Worm (Caenorhabditis elegans) whole organism, L2 larva: ENCODE measurements around the gene Y37E11B.6.

Experiments used
- C34F6.9 ChIP-seq: fragments of 150-350 bp; optimal IDR thresholded peaks from 2 replicates; lab custom pipeline; 2014; ENCODE audit warnings: missing biosample characterization, missing genetic modification characterization
- F13H6.1 ChIP-seq: sonication (generic microtip); optimal IDR thresholded peaks from 2 replicates; lab custom pipeline; 2016; ENCODE audit warnings: missing genetic modification characterization, missing compliant biosample characterization
- R02D3.7 ChIP-seq: fragments of 150-350 bp; optimal IDR thresholded peaks from 2 replicates; lab custom pipeline; 2014; ENCODE audit warnings: missing biosample characterization, missing genetic modification characterization
- Y55F3AM.14 ChIP-seq: fragments of 200-800 bp; sonication (Bioruptor generic); optimal IDR thresholded peaks from 2 replicates; lab custom pipeline; 2018; ENCODE audit warnings: mild to moderate bottlenecking, missing genetic modification characterization, missing compliant biosample characterization
- ZK546.5 ChIP-seq: sonication (generic microtip); optimal IDR thresholded peaks from 2 replicates; lab custom pipeline; 2017; ENCODE audit warnings: missing biosample characterization, missing genetic modification characterization
- alr-1 ChIP-seq: fragments of 150-350 bp; optimal IDR thresholded peaks from 2 replicates; lab custom pipeline; 2014; ENCODE audit warnings: missing biosample characterization, missing genetic modification characterization
- aly-2 ChIP-seq: fragments of 150-350 bp; optimal IDR thresholded peaks from 2 replicates; lab custom pipeline; 2014; ENCODE audit warnings: missing biosample characterization, missing genetic modification characterization
- ama-1 ChIP-seq: fragments of 150-350 bp; optimal IDR thresholded peaks from 2 replicates; lab custom pipeline; 2018; ENCODE audit warnings: inconsistent platforms
- blmp-1 ChIP-seq: sonication (generic microtip); optimal IDR thresholded peaks from 2 replicates; lab custom pipeline; 2017; ENCODE audit warnings: missing genetic modification characterization, mild to moderate bottlenecking, missing compliant biosample characterization, antibody characterized with exemption, moderate library complexity; ENCODE audit not compliant: insufficient read depth
- ceh-82 ChIP-seq: fragments of 150-350 bp; optimal IDR thresholded peaks from 2 replicates; lab custom pipeline; 2014; ENCODE audit warnings: missing biosample characterization, missing genetic modification characterization
- crh-2 ChIP-seq: sonication (generic microtip); optimal IDR thresholded peaks from 2 replicates; lab custom pipeline; 2017; ENCODE audit warnings: missing biosample characterization, missing genetic modification characterization
- dmd-4 ChIP-seq: sonication (generic microtip); optimal IDR thresholded peaks from 2 replicates; lab custom pipeline; 2017; ENCODE audit warnings: missing biosample characterization, missing genetic modification characterization
- egl-27 ChIP-seq: sonication (generic microtip); optimal IDR thresholded peaks from 3 replicates; lab custom pipeline; 2017; ENCODE audit warnings: missing biosample characterization, missing genetic modification reagents, missing genetic modification characterization
- elt-1 ChIP-seq: fragments of 150-350 bp; optimal IDR thresholded peaks from 2 replicates; lab custom pipeline; 2014; ENCODE audit warnings: missing biosample characterization, missing genetic modification characterization
- fos-1 ChIP-seq: fragments of 150-350 bp; optimal IDR thresholded peaks from 2 replicates; lab custom pipeline; 2014; ENCODE audit warnings: missing biosample characterization, missing genetic modification characterization
- gmeb-1 ChIP-seq: fragments of 150-350 bp; optimal IDR thresholded peaks from 2 replicates; lab custom pipeline; 2014; ENCODE audit warnings: missing biosample characterization, missing genetic modification characterization
- lin-11 ChIP-seq: fragments of 150-350 bp; sonication (generic microtip); optimal IDR thresholded peaks from 2 replicates; lab custom pipeline; 2014; ENCODE audit warnings: missing biosample characterization, missing genetic modification characterization, inconsistent platforms, mixed read lengths
- lin-13 ChIP-seq: fragments of 150-350 bp; optimal IDR thresholded peaks from 2 replicates; lab custom pipeline; 2014; ENCODE audit warnings: missing biosample characterization, missing genetic modification reagents, missing genetic modification characterization
- lin-39 ChIP-seq: fragments of 150-350 bp; optimal IDR thresholded peaks from 2 replicates; lab custom pipeline; 2014; ENCODE audit warnings: missing biosample characterization, missing genetic modification reagents, missing genetic modification characterization
- lsy-2 ChIP-seq, 2 experiments: fragments of 150-350 bp in 1 of 2; sonication (generic microtip) in 1 of 2; optimal IDR thresholded peaks; 2 replicates each; lab custom pipeline; 2014 to 2017; ENCODE audit warnings: missing biosample characterization in 2 of 2, missing genetic modification characterization in 2 of 2
- mab-5 ChIP-seq: fragments of 150-350 bp; optimal IDR thresholded peaks from 2 replicates; lab custom pipeline; 2014; ENCODE audit warnings: missing biosample characterization, missing genetic modification characterization
- mbf-1 ChIP-seq: sonication (generic microtip); optimal IDR thresholded peaks from 2 replicates; lab custom pipeline; 2017; ENCODE audit warnings: missing biosample characterization, missing genetic modification characterization
- mdl-1 ChIP-seq, 2 experiments: fragments of 150-350 bp in 1 of 2; sonication (generic microtip) in 1 of 2; optimal IDR thresholded peaks; 2 replicates each; lab custom pipeline; 2017; ENCODE audit warnings: missing biosample characterization in 2 of 2, missing genetic modification characterization in 2 of 2
- nhr-10 ChIP-seq: sonication (generic microtip); optimal IDR thresholded peaks from 2 replicates; lab custom pipeline; 2017; ENCODE audit warnings: missing biosample characterization, missing genetic modification characterization
- nhr-11 ChIP-seq: fragments of 150-350 bp; optimal IDR thresholded peaks from 2 replicates; lab custom pipeline; 2014; ENCODE audit warnings: missing biosample characterization, missing genetic modification characterization
- nhr-12 ChIP-seq: fragments of 150-350 bp; optimal IDR thresholded peaks from 2 replicates; lab custom pipeline; 2014; ENCODE audit warnings: missing biosample characterization, missing genetic modification characterization
- nhr-129 ChIP-seq: fragments of 150-350 bp; optimal IDR thresholded peaks from 2 replicates; lab custom pipeline; 2014; ENCODE audit warnings: missing biosample characterization, missing genetic modification characterization
- nhr-21 ChIP-seq: fragments of 150-350 bp; optimal IDR thresholded peaks from 2 replicates; lab custom pipeline; 2014; ENCODE audit warnings: missing biosample characterization, missing genetic modification characterization
- nhr-23 ChIP-seq: fragments of 150-350 bp; optimal IDR thresholded peaks from 2 replicates; lab custom pipeline; 2014; ENCODE audit warnings: missing biosample characterization, missing genetic modification reagents, missing genetic modification characterization
- nhr-237 ChIP-seq: fragments of 150-350 bp; optimal IDR thresholded peaks from 2 replicates; lab custom pipeline; 2014; ENCODE audit warnings: missing biosample characterization, missing genetic modification characterization
- nhr-25 ChIP-seq: fragments of 150-350 bp; sonication (generic microtip); optimal IDR thresholded peaks from 3 replicates; lab custom pipeline; 2014; ENCODE audit warnings: missing biosample characterization, missing genetic modification characterization
- nhr-6 ChIP-seq: fragments of 150-350 bp; optimal IDR thresholded peaks from 2 replicates; lab custom pipeline; 2014; ENCODE audit warnings: missing biosample characterization, missing genetic modification characterization
- nhr-77 ChIP-seq: fragments of 150-350 bp; optimal IDR thresholded peaks from 2 replicates; lab custom pipeline; 2014; ENCODE audit warnings: missing biosample characterization, missing genetic modification characterization
- sem-4 ChIP-seq: fragments of 150-350 bp; optimal IDR thresholded peaks from 2 replicates; lab custom pipeline; 2014; ENCODE audit warnings: missing biosample characterization, missing genetic modification reagents, missing genetic modification characterization
- sma-3 ChIP-seq: sonication (generic microtip); optimal IDR thresholded peaks from 2 replicates; lab custom pipeline; 2016; ENCODE audit warnings: missing genetic modification reagents, missing genetic modification characterization, missing compliant biosample characterization
- sma-9 ChIP-seq, 2 experiments: fragments of 150-350 bp in 1 of 2; sonication (generic microtip) in 1 of 2; optimal IDR thresholded peaks; 2 replicates each; lab custom pipeline; 2014 to 2016; ENCODE audit warnings: missing genetic modification characterization in 2 of 2, mild to moderate bottlenecking in 1 of 2, missing biosample characterization in 1 of 2, missing compliant biosample characterization in 1 of 2, missing genetic modification reagents in 1 of 2, moderate library complexity in 1 of 2
- snpc-4 ChIP-seq: fragments of 150-350 bp; optimal IDR thresholded peaks from 2 replicates; lab custom pipeline; 2014; ENCODE audit warnings: missing biosample characterization, missing genetic modification characterization
- unc-39 ChIP-seq: fragments of 150-350 bp; optimal IDR thresholded peaks from 2 replicates; lab custom pipeline; 2014; ENCODE audit warnings: missing biosample characterization, missing genetic modification characterization
- unc-55 ChIP-seq: fragments of 150-350 bp; sonication (generic microtip); optimal IDR thresholded peaks from 3 replicates; lab custom pipeline; 2014; ENCODE audit warnings: missing biosample characterization, missing genetic modification reagents, missing genetic modification characterization
- unc-62 ChIP-seq: fragments of 150-350 bp; optimal IDR thresholded peaks from 2 replicates; lab custom pipeline; 2014; ENCODE audit warnings: missing biosample characterization, missing genetic modification reagents, missing genetic modification characterization
- zag-1 ChIP-seq: fragments of 150-350 bp; optimal IDR thresholded peaks from 2 replicates; lab custom pipeline; 2014; ENCODE audit warnings: missing biosample characterization, missing genetic modification characterization
- ztf-11 ChIP-seq: sonication (generic microtip); optimal IDR thresholded peaks from 2 replicates; lab custom pipeline; 2017; ENCODE audit warnings: missing biosample characterization, missing genetic modification characterization

Y37E11B.6 gene

DNA sequence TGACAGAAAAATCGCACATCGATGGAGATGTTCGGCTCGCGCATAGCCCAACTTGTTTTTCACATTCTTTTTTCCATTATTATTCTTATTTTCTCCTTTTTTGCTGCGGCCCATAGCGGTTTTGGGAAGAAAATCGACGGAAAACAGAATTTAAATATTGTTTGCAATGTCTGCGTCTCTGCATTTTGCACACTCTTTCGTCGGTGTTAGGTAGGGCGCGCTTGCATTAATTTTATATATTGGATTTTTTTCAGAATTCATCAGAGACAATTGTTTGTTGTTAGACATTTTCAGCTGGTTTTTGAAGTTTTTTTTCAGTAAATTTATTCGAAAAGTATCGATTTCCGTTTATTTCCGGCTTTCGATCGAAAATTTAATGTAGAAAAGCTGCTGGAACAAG is at the start of gene Y37E11B.6:
Gene Y37E11B.6, minus strand, starts transcription at position 181 of the 400 bp plus-strand sequence.
- no peak for TF ChIP-seq unc-62 (GFP tag; lab: Kevin White, UChicago)
- TF ChIP-seq nhr-11 (tag; lab: Kevin White, UChicago), result no peak
- TF ChIP-seq unc-55 (GFP tag; lab: Kevin White, UChicago), result peak; percentile 35
- TF ChIP-seq gmeb-1 (tag; lab: Kevin White, UChicago), result peak; percentile 8
- TF ChIP-seq lsy-2 (tag; optimal IDR thresholded peaks at IDR 0.05; lab: Kevin White, UChicago), result peak in 1 of 2 experiments; percentile 46
- TF ChIP-seq C34F6.9, result peak; percentile 1

DNA sequence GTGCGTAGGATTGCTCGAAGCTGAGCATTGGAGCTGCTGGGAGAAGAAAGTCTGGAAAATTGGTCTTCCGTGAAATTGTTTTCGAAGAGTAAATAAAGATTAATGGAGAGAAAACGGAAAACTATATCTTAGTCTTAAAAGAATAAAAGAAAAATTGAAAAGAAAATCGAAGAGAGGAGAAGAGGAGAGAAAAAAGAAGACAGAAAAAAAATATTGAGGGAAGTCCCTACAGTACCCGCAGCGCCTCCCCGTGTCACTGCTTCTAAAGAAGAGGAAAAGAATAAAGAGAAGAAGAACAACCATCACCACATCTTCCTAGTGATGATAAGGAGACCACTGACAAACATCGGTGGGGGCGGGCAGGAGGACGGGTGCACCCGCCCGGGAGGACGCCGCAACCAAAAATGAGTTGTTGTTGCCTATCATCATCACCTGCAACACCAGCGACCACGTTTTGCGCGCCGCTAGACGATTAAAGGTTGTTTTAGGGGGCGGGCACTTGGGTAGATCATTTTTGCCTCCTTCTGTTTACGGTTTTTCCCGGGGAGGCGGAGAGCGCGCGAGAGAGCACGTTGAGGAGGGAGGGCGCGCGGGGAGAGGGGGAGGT is 49.6 kb upstream of the Y37E11B.6 start, which contains the start of gene CC8.2:
Gene CC8.2, minus strand, starts transcription at position 51 of the 607 bp plus-strand sequence.
- no peak for TF ChIP-seq nhr-23 (tag; lab: Kevin White, UChicago)
- TF ChIP-seq nhr-12 (tag; lab: Kevin White, UChicago), result no peak
- TF ChIP-seq lin-13 (GFP tag; lab: Kevin White, UChicago), result no peak
- no peak for TF ChIP-seq nhr-11 (tag; lab: Kevin White, UChicago)
- no peak for TF ChIP-seq snpc-4
- TF ChIP-seq alr-1 (tag; lab: Kevin White, UChicago), result no peak
- no peak for TF ChIP-seq unc-55 (GFP tag; lab: Kevin White, UChicago)
- TF ChIP-seq blmp-1 (tag; lab: Kevin White, UChicago), result peak; percentile 65
- TF ChIP-seq nhr-21 (tag; lab: Kevin White, UChicago), result peak; percentile 82
- no peak for TF ChIP-seq unc-62 (GFP tag; lab: Kevin White, UChicago)
- TF ChIP-seq ama-1 (lab: Kevin White, UChicago), result no peak
- TF ChIP-seq elt-1 (tag; lab: Kevin White, UChicago), result no peak
- peak; percentile 38 for TF ChIP-seq Y55F3AM.14
- no peak for TF ChIP-seq sem-4 (tag; lab: Kevin White, UChicago)
- TF ChIP-seq R02D3.7, result no peak
- peak; percentile 71 for TF ChIP-seq nhr-25 (tag; lab: Kevin White, UChicago)
- TF ChIP-seq mbf-1 (tag; lab: Kevin White, UChicago), result no peak
- TF ChIP-seq nhr-10, result no peak
- TF ChIP-seq ceh-82 (tag; lab: Kevin White, UChicago), result no peak
- TF ChIP-seq mab-5 (tag; lab: Kevin White, UChicago), result no peak
- TF ChIP-seq nhr-129 (tag; lab: Kevin White, UChicago), result peak; percentile 81
- TF ChIP-seq lin-39 (tag; lab: Kevin White, UChicago), result no peak
- peak; percentile 55 for TF ChIP-seq sma-3
- no peak for TF ChIP-seq lin-11 (tag; lab: Kevin White, UChicago)
- TF ChIP-seq zag-1, result no peak
- TF ChIP-seq nhr-77 (tag; lab: Kevin White, UChicago), result no peak
- TF ChIP-seq ZK546.5, result no peak
- TF ChIP-seq nhr-6 (tag; lab: Kevin White, UChicago), result no peak
- no peak for TF ChIP-seq unc-39 (tag; lab: Kevin White, UChicago)
- peak; percentile 15 for TF ChIP-seq gmeb-1 (tag; lab: Kevin White, UChicago)
- TF ChIP-seq lsy-2 (tag; optimal IDR thresholded peaks at IDR 0.05; lab: Kevin White, UChicago), result peak in 1 of 2 experiments; percentile 15
- no peak for TF ChIP-seq fos-1 (tag; lab: Kevin White, UChicago)
- TF ChIP-seq F13H6.1 (tag; lab: Kevin White, UChicago), result peak; percentile 11
- TF ChIP-seq C34F6.9, result no peak
- no peak for TF ChIP-seq aly-2
- TF ChIP-seq dmd-4, result no peak
- TF ChIP-seq egl-27, result peak; percentile 20
- TF ChIP-seq mdl-1 (tag; optimal IDR thresholded peaks at IDR 0.05; lab: Kevin White, UChicago), result peak; percentile 15 to 41
- no peak for TF ChIP-seq crh-2
- TF ChIP-seq sma-9 (GFP tag; optimal IDR thresholded peaks at IDR 0.05; lab: Kevin White, UChicago), result peak; percentile 91
- no peak for TF ChIP-seq sma-9 (tag; optimal IDR thresholded peaks at IDR 0.05; lab: Kevin White, UChicago)
- TF ChIP-seq nhr-237, result no peak
- no peak for TF ChIP-seq ztf-11 (tag; lab: Kevin White, UChicago)
